Worm (Caenorhabditis elegans) whole organism, L4 larva: ENCODE results near the gene orc-3.

Experiments used
- F26F4.8 ChIP-seq: fragments of 200-800 bp; sonication (Bioruptor generic); conservative IDR thresholded peaks from 2 replicates; pipeline ENCODE4 v1.3.6; 2022; ENCODE audit warnings: missing genetic modification characterization, missing compliant biosample characterization
- T20F7.1 ChIP-seq: fragments of 200-800 bp; sonication (Bioruptor generic); optimal IDR thresholded peaks from 2 replicates; lab custom pipeline; 2018; ENCODE audit warnings: mild to moderate bottlenecking, missing genetic modification characterization, missing compliant biosample characterization
- T26A8.4 ChIP-seq: fragments of 200-800 bp; sonication (Bioruptor generic); IDR thresholded peaks from 2 replicates; pipeline ENCODE4 v1.3.6; 2022; ENCODE audit warnings: missing genetic modification characterization, missing compliant biosample characterization
- ZK546.5 ChIP-seq, 2 experiments: sonication (generic microtip); optimal IDR thresholded peaks; 2 replicates each; lab custom pipeline; 2017; ENCODE audit warnings: missing biosample characterization in 2 of 2, missing genetic modification characterization in 2 of 2
- aly-2 ChIP-seq: sonication (generic microtip); optimal IDR thresholded peaks from 2 replicates; lab custom pipeline; 2018; ENCODE audit warnings: missing biosample characterization, missing genetic modification characterization
- ceh-32 ChIP-seq: sonication (generic microtip); optimal IDR thresholded peaks from 2 replicates; lab custom pipeline; 2016; ENCODE audit warnings: mild to moderate bottlenecking, missing genetic modification characterization, missing compliant biosample characterization; ENCODE audit not compliant: poor library complexity
- ces-1 ChIP-seq: fragments of 150-350 bp; sonication (generic microtip); optimal IDR thresholded peaks from 4 replicates; lab custom pipeline; 2014; ENCODE audit warnings: missing biosample characterization, missing genetic modification reagents, missing genetic modification characterization
- cey-2 ChIP-seq: sonication (generic microtip); optimal IDR thresholded peaks from 3 replicates; lab custom pipeline; 2017; ENCODE audit warnings: missing genetic modification characterization, mild to moderate bottlenecking, missing compliant biosample characterization, antibody characterized with exemption, borderline replicate concordance; ENCODE audit not compliant: insufficient read depth
- daf-19 ChIP-seq: fragments of 200-800 bp; sonication (Bioruptor generic); conservative IDR thresholded peaks from 2 replicates; pipeline ENCODE4 v1.3.6; 2022; ENCODE audit warnings: missing genetic modification characterization, missing compliant biosample characterization
- dpl-1 ChIP-seq: fragments of 150-350 bp; optimal IDR thresholded peaks from 2 replicates; lab custom pipeline; 2014; ENCODE audit warnings: missing biosample characterization, missing genetic modification reagents, missing genetic modification characterization
- duxl-1 ChIP-seq: sonication (generic microtip); optimal IDR thresholded peaks from 2 replicates; lab custom pipeline; 2016; ENCODE audit warnings: mild to moderate bottlenecking, missing genetic modification characterization, moderate library complexity, missing compliant biosample characterization; ENCODE audit not compliant: poor library complexity
- dve-1 ChIP-seq: sonication (generic microtip); optimal IDR thresholded peaks from 2 replicates; lab custom pipeline; 2017; ENCODE audit warnings: antibody characterized with exemption, mild to moderate bottlenecking, missing genetic modification characterization, missing compliant biosample characterization; ENCODE audit not compliant: insufficient read depth
- egl-43 ChIP-seq: fragments of 200-800 bp; sonication (Bioruptor generic); IDR thresholded peaks from 2 replicates; pipeline ENCODE4 v1.3.6; 2022; ENCODE audit warnings: missing genetic modification reagents, missing genetic modification characterization, missing compliant biosample characterization
- fos-1 ChIP-seq: fragments of 150-350 bp; optimal IDR thresholded peaks from 2 replicates; lab custom pipeline; 2014; ENCODE audit warnings: missing biosample characterization, missing genetic modification characterization
- lin-1 ChIP-seq: fragments of 200-800 bp; sonication (Bioruptor generic); IDR thresholded peaks from 2 replicates; pipeline ENCODE4 v1.3.6; 2022; ENCODE audit warnings: missing genetic modification reagents, missing genetic modification characterization, missing compliant biosample characterization
- lin-15B ChIP-seq: fragments of 150-350 bp; sonication (generic microtip); optimal IDR thresholded peaks from 3 replicates; lab custom pipeline; 2014; ENCODE audit warnings: missing biosample characterization, missing genetic modification characterization
- lin-38 ChIP-seq: fragments of 200-800 bp; sonication (Bioruptor generic); IDR thresholded peaks from 2 replicates; pipeline ENCODE4 v1.3.6; 2022; ENCODE audit warnings: missing genetic modification reagents, missing genetic modification characterization, missing compliant biosample characterization
- lin-39 ChIP-seq: fragments of 150-350 bp; optimal IDR thresholded peaks from 2 replicates; lab custom pipeline; 2014; ENCODE audit warnings: missing biosample characterization, missing genetic modification reagents, missing genetic modification characterization
- lsy-2 ChIP-seq, 2 experiments: fragments of 150-350 bp in 1 of 2; sonication (generic microtip) in 1 of 2; optimal IDR thresholded peaks; 2 replicates each; lab custom pipeline; 2014 to 2017; ENCODE audit warnings: missing biosample characterization in 2 of 2, missing genetic modification characterization in 2 of 2
- madf-5 ChIP-seq, 2 experiments: fragments of 200-800 bp; sonication (Bioruptor generic); IDR thresholded peaks; 2 replicates each; pipeline ENCODE4 v1.3.6; 2022; ENCODE audit warnings: missing compliant biosample characterization in 2 of 2, missing genetic modification characterization in 2 of 2
- mdl-1 ChIP-seq, 2 experiments: fragments of 150-350 bp in 1 of 2; sonication (generic microtip) in 1 of 2; optimal IDR thresholded peaks; 2 replicates each; lab custom pipeline; 2014 to 2017; ENCODE audit warnings: missing biosample characterization in 2 of 2, missing genetic modification characterization in 2 of 2
- mep-1 ChIP-seq: fragments of 150-350 bp; sonication (generic microtip); optimal IDR thresholded peaks from 3 replicates; lab custom pipeline; 2014; ENCODE audit warnings: missing biosample characterization, missing genetic modification characterization
- mes-2 ChIP-seq: sonication (generic microtip); optimal IDR thresholded peaks from 2 replicates; lab custom pipeline; 2016; ENCODE audit warnings: missing genotype, mild to moderate bottlenecking, missing genetic modification characterization, missing compliant biosample characterization; ENCODE audit not compliant: poor library complexity, severe bottlenecking
- mxl-3 ChIP-seq: fragments of 200-800 bp; sonication (Bioruptor generic); optimal IDR thresholded peaks from 2 replicates; lab custom pipeline; 2018; ENCODE audit warnings: mild to moderate bottlenecking, missing genetic modification characterization, missing compliant biosample characterization
- nhr-102 ChIP-seq: sonication (generic microtip); optimal IDR thresholded peaks from 2 replicates; lab custom pipeline; 2016; ENCODE audit warnings: mild to moderate bottlenecking, missing genetic modification characterization, moderate library complexity, missing compliant biosample characterization
- nhr-237 ChIP-seq: sonication (generic microtip); optimal IDR thresholded peaks from 2 replicates; lab custom pipeline; 2017; ENCODE audit warnings: missing biosample characterization, missing genetic modification characterization
- nhr-28 ChIP-seq: fragments of 150-350 bp; optimal IDR thresholded peaks from 2 replicates; lab custom pipeline; 2014; ENCODE audit warnings: missing biosample characterization, missing genetic modification characterization
- nhr-41 ChIP-seq: fragments of 200-800 bp; sonication (Bioruptor generic); IDR thresholded peaks from 2 replicates; pipeline ENCODE4 v1.3.6; 2022; ENCODE audit warnings: missing genetic modification reagents, missing genetic modification characterization, missing compliant biosample characterization
- nhr-6 ChIP-seq: fragments of 150-350 bp; optimal IDR thresholded peaks from 2 replicates; lab custom pipeline; 2014; ENCODE audit warnings: missing biosample characterization, missing genetic modification characterization
- pha-4 ChIP-seq, 2 experiments: fragments of 150-350 bp in 1 of 2; fragments of 200-800 bp in 1 of 2; sonication (Bioruptor generic) in 1 of 2; IDR thresholded peaks in 1 of 2; optimal IDR thresholded peaks in 1 of 2; 2 replicates each; pipeline versions ENCODE4 v1.3.6 to Lab custom; 2014 to 2022; ENCODE audit warnings: missing genetic modification characterization in 2 of 2, missing genetic modification reagents in 2 of 2, missing biosample characterization in 1 of 2, missing compliant biosample characterization in 1 of 2
- php-3 ChIP-seq: fragments of 200-800 bp; sonication (Bioruptor generic); IDR thresholded peaks from 2 replicates; pipeline ENCODE4 v1.3.6; 2022; ENCODE audit warnings: missing genetic modification reagents, missing genetic modification characterization, missing compliant biosample characterization
- pqm-1 ChIP-seq: sonication (generic microtip); optimal IDR thresholded peaks from 2 replicates; lab custom pipeline; 2017; ENCODE audit warnings: missing biosample characterization, missing genetic modification characterization
- snpc-1.2 ChIP-seq: fragments of 200-800 bp; sonication (Bioruptor generic); IDR thresholded peaks from 2 replicates; pipeline ENCODE4 v1.3.6; 2022; ENCODE audit warnings: missing genetic modification reagents, missing genetic modification characterization, missing compliant biosample characterization
- snpc-4 ChIP-seq: fragments of 150-350 bp; optimal IDR thresholded peaks from 2 replicates; lab custom pipeline; 2014; ENCODE audit warnings: missing biosample characterization, missing genetic modification characterization
- spr-1 ChIP-seq: sonication (generic microtip); optimal IDR thresholded peaks from 2 replicates; lab custom pipeline; 2016; ENCODE audit warnings: mild to moderate bottlenecking, missing genetic modification characterization, missing compliant biosample characterization
- tag-97 ChIP-seq: fragments of 200-800 bp; sonication (Bioruptor generic); IDR thresholded peaks from 2 replicates; pipeline ENCODE4 v1.3.6; 2022; ENCODE audit warnings: missing genetic modification characterization, missing compliant biosample characterization
- tra-1 ChIP-seq: fragments of 200-800 bp; sonication (Bioruptor generic); IDR thresholded peaks from 2 replicates; pipeline ENCODE4 v1.3.6; 2022; ENCODE audit warnings: missing genetic modification reagents, missing genetic modification characterization, missing compliant biosample characterization
- unc-39 ChIP-seq: sonication (generic microtip); optimal IDR thresholded peaks from 2 replicates; lab custom pipeline; 2017; ENCODE audit warnings: missing biosample characterization, missing genetic modification characterization
- unc-62 ChIP-seq, 3 experiments: fragments of 150-350 bp in 1 of 3; sonication (generic microtip); optimal IDR thresholded peaks in 2 of 3; peaks in 1 of 3; 1 replicate in 1 of 3; 2 replicates in 2 of 3; lab custom pipeline; 2014 to 2017; ENCODE audit warnings: missing biosample characterization in 3 of 3, missing genetic modification characterization in 3 of 3, missing genetic modification reagents in 3 of 3, missing genotype in 1 of 3
- vab-7 ChIP-seq: fragments of 200-800 bp; sonication (Bioruptor generic); IDR thresholded peaks from 2 replicates; pipeline ENCODE4 v1.3.6; 2022; ENCODE audit warnings: missing genetic modification reagents, missing genetic modification characterization, missing compliant biosample characterization

The orc-3 gene

DNA sequence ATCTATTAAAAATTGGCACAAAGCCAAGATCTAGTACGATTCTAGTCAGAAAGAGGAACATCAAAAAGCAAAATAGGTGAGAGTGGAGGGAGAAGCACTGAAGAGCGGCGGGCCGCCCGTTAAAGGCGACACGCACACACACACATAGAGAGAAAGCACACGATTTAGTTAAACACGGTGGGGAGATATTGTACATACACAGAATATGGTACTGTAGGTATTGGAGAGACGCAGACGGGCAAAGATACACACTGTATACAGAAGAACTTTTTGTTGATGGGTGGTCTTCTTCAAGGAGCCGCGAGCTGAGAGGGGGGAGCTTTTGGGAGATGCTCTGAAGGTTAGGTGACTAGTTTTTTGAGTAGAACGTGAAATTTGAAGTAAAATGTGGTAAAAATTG, 18.3 kb downstream of the orc-3 start (continued):
- TF ChIP-seq dpl-1 (GFP tag; lab: Kevin White, UChicago) (no peak), tag-97 (GFP tag; lab: Robert Waterston, UW) (no peak), duxl-1 (tag; lab: Kevin White, UChicago) (no peak), lin-15B (no peak), pha-4 (GFP tag; IDR thresholded peaks at IDR 0.05; lab: Robert Waterston, UW) (no peak), pha-4 (tag; optimal IDR thresholded peaks at IDR 0.05; lab: Kevin White, UChicago) (peak; percentile 84), daf-19 (GFP tag; lab: Robert Waterston, UW) (no peak), snpc-1.2 (GFP tag; lab: Robert Waterston, UW) (no peak), lin-39 (tag; lab: Kevin White, UChicago) (no peak), unc-62 (GFP tag; optimal IDR thresholded peaks at IDR 0.05 in 1 of 2; lab: Kevin White, UChicago) (no peak), unc-62 (tag; optimal IDR thresholded peaks at IDR 0.05; lab: Kevin White, UChicago) (no peak), ces-1 (GFP tag; lab: Kevin White, UChicago) (no peak), cey-2 (tag; lab: Kevin White, UChicago) (no peak), aly-2 (tag; lab: Kevin White, UChicago) (no peak), madf-5 (GFP tag; IDR thresholded peaks at IDR 0.05; lab: Robert Waterston, UW) (no peak), snpc-4 (no peak), lsy-2 (tag; optimal IDR thresholded peaks at IDR 0.05; lab: Kevin White, UChicago) (no peak), pqm-1 (tag; lab: Kevin White, UChicago) (peak; percentile 46), F26F4.8 (no peak), ZK546.5 (tag; optimal IDR thresholded peaks at IDR 0.05; lab: Kevin White, UChicago) (no peak), vab-7 (GFP tag; lab: Robert Waterston, UW) (no peak), lin-38 (no peak), mdl-1 (tag; optimal IDR thresholded peaks at IDR 0.05; lab: Kevin White, UChicago) (no peak), lin-1 (GFP tag; lab: Robert Waterston, UW) (no peak), mes-2 (tag; lab: Kevin White, UChicago) (peak; percentile 0), php-3 (0 out of 2 replicates have a peak, but pooled peaks have one; percentile 51), fos-1 (tag; lab: Kevin White, UChicago) (no peak), ceh-32 (tag; lab: Kevin White, UChicago) (no peak), T26A8.4 (GFP tag; lab: Robert Waterston, UW) (no peak), spr-1 (no peak), tra-1 (no peak), nhr-237 (tag; lab: Kevin White, UChicago) (no peak), nhr-6 (tag; lab: Kevin White, UChicago) (peak; percentile 61), T20F7.1 (no peak), unc-39 (tag; lab: Kevin White, UChicago) (no peak), egl-43 (GFP tag; lab: Robert Waterston, UW) (no peak), dve-1 (tag; lab: Kevin White, UChicago) (peak; percentile 9), nhr-102 (tag; lab: Kevin White, UChicago) (no peak), mep-1 (tag; lab: Kevin White, UChicago) (no peak), mxl-3 (GFP tag; lab: Kevin White, UChicago) (no peak), nhr-41 (no peak), nhr-28 (tag; lab: Kevin White, UChicago) (peak; percentile 41)

DNA sequence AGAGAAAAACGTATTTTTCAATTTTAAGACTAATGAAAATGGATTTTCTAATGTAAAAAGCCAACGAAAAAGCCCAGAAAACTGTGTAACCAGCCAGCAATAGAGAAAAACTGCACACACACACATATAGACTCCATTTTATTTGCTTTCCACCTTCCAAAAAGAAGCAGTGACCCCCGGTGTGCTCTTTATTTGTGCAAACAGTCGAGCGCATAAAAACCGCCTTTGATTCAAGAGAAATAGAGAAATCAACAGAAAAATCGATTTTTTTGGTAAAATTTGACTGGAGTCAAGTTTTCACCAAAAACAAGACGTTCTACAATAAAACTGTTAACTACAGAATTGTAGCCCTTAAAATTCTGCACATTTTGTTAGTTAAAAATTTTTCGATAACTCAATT, 20.7 kb downstream of the orc-3 start:
- no peak for TF ChIP-seq pha-4 (GFP tag; IDR thresholded peaks at IDR 0.05; lab: Robert Waterston, UW)
- peak; percentile 72 for TF ChIP-seq pha-4 (tag; optimal IDR thresholded peaks at IDR 0.05; lab: Kevin White, UChicago)
- TF ChIP-seq aly-2 (tag; lab: Kevin White, UChicago): no peak
